Fruit fly (Drosophila melanogaster) S2 (cell line): ENCODE results near the gene CG5292.

ENCODE experiments used
- CG8478 ChIP-seq: fragments of >200 bp; optimal IDR thresholded peaks from 2 replicates; lab custom pipeline; 2018
- CTCF ChIP-seq, 2 experiments: fragments of >200 bp; optimal IDR thresholded peaks; 2 replicates each; lab custom pipeline; 2018

DNA sequence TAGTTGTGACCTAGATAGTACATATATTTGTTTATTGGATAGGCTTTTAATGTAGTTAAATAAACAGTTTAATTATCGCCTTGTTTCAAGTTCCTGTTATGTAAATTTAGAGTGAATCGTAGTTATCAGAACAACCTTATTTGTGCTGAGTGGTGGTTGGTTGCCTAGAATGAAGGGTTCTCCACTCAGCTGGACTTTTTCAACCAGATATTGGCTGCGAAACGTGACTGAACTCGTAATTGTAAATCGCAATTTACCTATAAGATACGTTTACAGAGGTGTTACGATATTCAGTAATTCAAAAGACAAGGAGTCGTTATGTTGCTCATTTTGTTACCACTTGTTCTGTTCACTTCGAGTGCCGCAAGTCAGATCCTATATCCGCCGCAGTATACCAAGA, 14.1 kb upstream of the CG5292 start, which contains the start of gene CG5255:
- TF ChIP-seq CTCF (optimal IDR thresholded peaks at IDR 0.05; lab: Kevin White, UChicago) = no peak
- TF ChIP-seq CG8478 (lab: Kevin White, UChicago) = no peak
